Worm (Caenorhabditis elegans): Measurements from ENCODE around the gene col-171.
A peak's percentile ranks its signal among the peaks of the same experiment; 100 is the strongest.

Gene col-171

ce11 chrX:6338446-6338845 lies 4.3 kb downstream of the col-171 start:
- TF ChIP-seq elt-2 (tag; optimal IDR thresholded peaks at IDR 0.05) (peak; percentile 92), pha-4 (tag; optimal IDR thresholded peaks at IDR 0.05) (no peak), ahr-1 (tag; optimal IDR thresholded peaks at IDR 0.05) (no peak), rnt-1 (tag; optimal IDR thresholded peaks at IDR 0.05) (no peak), pqm-1 (tag; optimal IDR thresholded peaks at IDR 0.05) (peak; percentile 40)

- TF ChIP-seq Y22D7AL.16 (tag; optimal IDR thresholded peaks at IDR 0.05): no peak
- TF ChIP-seq ceh-24 (tag; optimal IDR thresholded peaks at IDR 0.05): no peak
- no peak for TF ChIP-seq unc-86 (tag; optimal IDR thresholded peaks at IDR 0.05)
- TF ChIP-seq fkh-6 (tag; optimal IDR thresholded peaks at IDR 0.05): no peak
- TF ChIP-seq pha-4 (tag; optimal IDR thresholded peaks at IDR 0.05): no peak
- TF ChIP-seq pros-1 (tag; optimal IDR thresholded peaks at IDR 0.05): no peak
These were observed 7.4 kb downstream of the col-171 start, which contains the start of gene C03B1.7 for ce11 chrX:6341513-6341912. C03B1.7 (plus strand) TSS chrX:6341813.

ce11 chrX:6345785-6346184 lies 11.7 kb downstream of the col-171 start:
- no peak for TF ChIP-seq unc-55 (GFP tag; optimal IDR thresholded peaks at IDR 0.05)
- no peak for TF ChIP-seq eyg-1 (tag; optimal IDR thresholded peaks at IDR 0.05)
- TF ChIP-seq unc-3 (GFP tag; conservative IDR thresholded peaks at IDR 0.05): no peak
- TF ChIP-seq unc-3 (tag; optimal IDR thresholded peaks at IDR 0.05): no peak

- TF ChIP-seq ceh-2 (tag; optimal IDR thresholded peaks at IDR 0.05) (no peak), npax-4 (tag; optimal IDR thresholded peaks at IDR 0.05) (no peak), pat-9 (tag; optimal IDR thresholded peaks at IDR 0.05) (no peak), syd-9 (tag; optimal IDR thresholded peaks at IDR 0.05) (no peak), gmeb-2 (tag; optimal IDR thresholded peaks at IDR 0.05) (no peak), T23F11.4 (GFP tag; optimal IDR thresholded peaks at IDR 0.05) (no peak), ceh-19 (GFP tag; optimal IDR thresholded peaks at IDR 0.05) (no peak), mec-3 (tag; optimal IDR thresholded peaks at IDR 0.05; ENCODE audit: borderline replicate concordance) (no peak), pha-2 (tag; optimal IDR thresholded peaks at IDR 0.05) (no peak), tbx-2 (tag; optimal IDR thresholded peaks at IDR 0.05) (no peak), ttx-3 (tag; optimal IDR thresholded peaks at IDR 0.05) (no peak), ceh-22 (tag; optimal IDR thresholded peaks at IDR 0.05) (no peak), ceh-24 (tag; optimal IDR thresholded peaks at IDR 0.05) (no peak), pha-4 (tag; optimal IDR thresholded peaks at IDR 0.05) (no peak), elt-4 (tag; optimal IDR thresholded peaks at IDR 0.05) (no peak), ceh-31 (tag; optimal IDR thresholded peaks at IDR 0.05) (no peak), hlh-13 (GFP tag; optimal IDR thresholded peaks at IDR 0.05) (no peak), hlh-8 (tag; optimal IDR thresholded peaks at IDR 0.05) (no peak), nfya-1 (tag; optimal IDR thresholded peaks at IDR 0.05) (no peak)
These were observed 12.9 kb downstream of the col-171 start, which contains the start of gene C03B1.9 for ce11 chrX:6347013-6347412. C03B1.9 (minus strand) TSS chrX:6347113.

ce11 chrX:6350016-6350415 lies 15.9 kb downstream of the col-171 start, which contains the start of gene C03B1.6:
C03B1.6 (plus strand) TSS chrX:6350316.
- TF ChIP-seq ceh-2 (tag; optimal IDR thresholded peaks at IDR 0.05) (no peak), pha-4 (tag; optimal IDR thresholded peaks at IDR 0.05) (no peak), tbx-2 (tag; optimal IDR thresholded peaks at IDR 0.05) (no peak), ztf-16 (tag; optimal IDR thresholded peaks at IDR 0.05) (no peak), gmeb-2 (tag; optimal IDR thresholded peaks at IDR 0.05) (no peak), pha-2 (tag; optimal IDR thresholded peaks at IDR 0.05) (no peak), elt-2 (tag; optimal IDR thresholded peaks at IDR 0.05) (no peak)

ce11 chrX:6353763-6354162 lies 19.7 kb downstream of the col-171 start:
- no peak for TF ChIP-seq ceh-6 (GFP tag; optimal IDR thresholded peaks at IDR 0.05)
- TF ChIP-seq ceh-18 (tag; optimal IDR thresholded peaks at IDR 0.05): no peak
- TF ChIP-seq pha-4 (tag; optimal IDR thresholded peaks at IDR 0.05): no peak
- no peak for TF ChIP-seq ets-4 (tag; optimal IDR thresholded peaks at IDR 0.05)
- TF ChIP-seq unc-3 (GFP tag; conservative IDR thresholded peaks at IDR 0.05): no peak
- TF ChIP-seq unc-3 (tag; optimal IDR thresholded peaks at IDR 0.05): no peak
- no peak for TF ChIP-seq madf-2 (tag; optimal IDR thresholded peaks at IDR 0.05)

All from whole organism, late embryonic.